Fruit fly (Drosophila melanogaster): ENCODE data around the gene Rtel1.

Rtel1 gene

DNA sequence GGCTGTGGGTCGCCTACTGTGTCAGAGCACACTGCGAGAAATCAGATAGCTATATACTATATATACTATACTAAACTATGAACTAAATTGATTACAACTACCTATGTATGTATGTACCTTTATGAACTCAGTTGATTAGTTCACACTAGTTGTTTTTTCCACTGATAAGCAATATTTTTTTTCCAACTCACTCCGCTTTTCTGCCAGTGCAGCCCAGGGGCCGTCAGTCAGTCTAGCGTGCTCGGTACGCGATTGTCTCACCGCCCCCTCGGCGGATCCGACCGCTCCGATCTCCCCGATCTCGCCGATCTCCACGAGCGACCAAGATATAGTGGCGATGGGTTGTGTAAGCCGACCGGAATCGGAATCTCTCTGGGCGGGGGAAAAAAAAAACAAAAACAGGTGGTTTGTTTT lies 41.6 kb upstream of the Rtel1 start (continued):
- peak; percentile 68 for TF ChIP-seq CG6765 (GFP tag; optimal IDR thresholded peaks at IDR 0.05)
- TF ChIP-seq jigr1 (GFP tag; IDR thresholded peaks at IDR 0.05): peak; percentile 57; the same call in 1 of the 3 replicates
- TF ChIP-seq usp (GFP tag; optimal IDR thresholded peaks at IDR 0.05): no peak
- TF ChIP-seq lab (GFP tag; optimal IDR thresholded peaks at IDR 0.05): peak; percentile 95
- TF ChIP-seq Ets65A (GFP tag): peak; percentile 84
- TF ChIP-seq nerfin-1 (tag; optimal IDR thresholded peaks at IDR 0.05): peak; percentile 62
- TF ChIP-seq CG8359 (GFP tag; optimal IDR thresholded peaks at IDR 0.05; ENCODE audit: borderline replicate concordance): peak; percentile 46
- TF ChIP-seq CG6654 (GFP tag; optimal IDR thresholded peaks at IDR 0.05): peak; percentile 22
- peak; percentile 22 for TF ChIP-seq CG17802 (tag; optimal IDR thresholded peaks at IDR 0.05)
- peak; percentile 66 for TF ChIP-seq CG1602 (GFP tag; optimal IDR thresholded peaks at IDR 0.05)
- peak; percentile 73 for TF ChIP-seq Ravus (GFP tag; IDR thresholded peaks at IDR 0.05)
- peak; percentile 63; the same call in 1 of the 2 replicates for TF ChIP-seq dimm (GFP tag; IDR thresholded peaks at IDR 0.05)
- no peak for TF ChIP-seq YL-1 (GFP tag; optimal IDR thresholded peaks at IDR 0.05)
- TF ChIP-seq CG2120 (GFP tag; optimal IDR thresholded peaks at IDR 0.05): peak; percentile 87
- peak; percentile 93 for TF ChIP-seq al (GFP tag; IDR thresholded peaks at IDR 0.05)
- TF ChIP-seq CG7271 (tag; optimal IDR thresholded peaks at IDR 0.05): peak; percentile 2
- peak; percentile 77 for TF ChIP-seq CG1024 (GFP tag; IDR thresholded peaks at IDR 0.05)
- peak; percentile 93 for TF ChIP-seq Ada2b (GFP tag; IDR thresholded peaks at IDR 0.05)
- TF ChIP-seq CG5180 (GFP tag; optimal IDR thresholded peaks at IDR 0.05): peak; percentile 80
- peak; percentile 59; the same call in 1 of the 2 replicates for TF ChIP-seq CG4360 (GFP tag; IDR thresholded peaks at IDR 0.05)
- peak; percentile 63 for TF ChIP-seq CG10267 (tag; optimal IDR thresholded peaks at IDR 0.05)
- TF ChIP-seq CG15696 (tag; optimal IDR thresholded peaks at IDR 0.05): peak; percentile 44
- peak; percentile 69 for TF ChIP-seq wor (GFP tag; IDR thresholded peaks at IDR 0.05)
- no peak for TF ChIP-seq Tbp (GFP tag; optimal IDR thresholded peaks at IDR 0.05)
- peak; percentile 86 for TF ChIP-seq Optix (GFP tag; IDR thresholded peaks at IDR 0.05)
- TF ChIP-seq croc (GFP tag; conservative IDR thresholded peaks at IDR 0.05): peak; percentile 77; the same call in 2 of the 3 replicates
- no peak for TF ChIP-seq CG30020 (tag; optimal IDR thresholded peaks at IDR 0.05)
- TF ChIP-seq ATbp (GFP tag; optimal IDR thresholded peaks at IDR 0.05): peak; percentile 85
- TF ChIP-seq CG11247 (GFP tag; IDR thresholded peaks at IDR 0.05): peak; percentile 92
- peak; percentile 64 for TF ChIP-seq CG2875 (GFP tag; optimal IDR thresholded peaks at IDR 0.05)
- TF ChIP-seq CG16815 (GFP tag; optimal IDR thresholded peaks at IDR 0.05): peak; percentile 42
- TF ChIP-seq Sry-β (GFP tag; optimal IDR thresholded peaks at IDR 0.05): no peak
- peak; percentile 5 for TF ChIP-seq pzg (GFP tag; optimal IDR thresholded peaks at IDR 0.05)
- TF ChIP-seq NFAT (GFP tag; IDR thresholded peaks at IDR 0.05): peak; percentile 89
- TF ChIP-seq Aef1 (GFP tag; IDR thresholded peaks at IDR 0.05): peak; percentile 90
- TF ChIP-seq dmrt11E (tag; optimal IDR thresholded peaks at IDR 0.05): no peak
- TF ChIP-seq grn (GFP tag; optimal IDR thresholded peaks at IDR 0.05): peak; percentile 66
- peak; percentile 38 for TF ChIP-seq CG18011 (GFP tag; optimal IDR thresholded peaks at IDR 0.05)
- peak; percentile 89 for TF ChIP-seq CG10147 (GFP tag; optimal IDR thresholded peaks at IDR 0.05)
- no peak for TF ChIP-seq Ets97D (GFP tag; optimal IDR thresholded peaks at IDR 0.05)
- no peak for TF ChIP-seq sc (optimal IDR thresholded peaks at IDR 0.05)
- no peak for TF ChIP-seq sc (GFP tag; optimal IDR thresholded peaks at IDR 0.05)
- TF ChIP-seq CG9817 (tag; optimal IDR thresholded peaks at IDR 0.05): peak; percentile 83
- peak; percentile 67 for TF ChIP-seq Bteb2 (GFP tag; optimal IDR thresholded peaks at IDR 0.05)
- TF ChIP-seq CG12769 (tag; optimal IDR thresholded peaks at IDR 0.05): peak; percentile 92
- TF ChIP-seq Dip2 (GFP tag; IDR thresholded peaks at IDR 0.05): peak; percentile 41; the same call in 1 of the 2 replicates
- TF ChIP-seq Dip3 (GFP tag; optimal IDR thresholded peaks at IDR 0.05): peak; percentile 53
- TF ChIP-seq CG9932 (GFP tag; IDR thresholded peaks at IDR 0.05): peak; percentile 90
- TF ChIP-seq CHES-1-like (GFP tag; optimal IDR thresholded peaks at IDR 0.05): peak; percentile 27
- peak; percentile 23 for TF ChIP-seq eyg (GFP tag; optimal IDR thresholded peaks at IDR 0.05)
- peak; percentile 91 for TF ChIP-seq zfh1 (GFP tag; IDR thresholded peaks at IDR 0.05)

All from whole organism, embryonic.